Worm (Caenorhabditis elegans) whole organism, L4/young adult: ENCODE results near the gene R08C7.4.

Source experiments
- dao-5 ChIP-seq: sonication (generic microtip); optimal IDR thresholded peaks from 2 replicates; lab custom pipeline; 2016; ENCODE audit warnings: missing genotype, missing genetic modification characterization, moderate library complexity, missing compliant biosample characterization
- him-1 ChIP-seq: sonication (generic microtip); optimal IDR thresholded peaks from 2 replicates; lab custom pipeline; 2016; ENCODE audit warnings: missing genotype, missing genetic modification reagents, missing genetic modification characterization, missing compliant biosample characterization

DNA sequence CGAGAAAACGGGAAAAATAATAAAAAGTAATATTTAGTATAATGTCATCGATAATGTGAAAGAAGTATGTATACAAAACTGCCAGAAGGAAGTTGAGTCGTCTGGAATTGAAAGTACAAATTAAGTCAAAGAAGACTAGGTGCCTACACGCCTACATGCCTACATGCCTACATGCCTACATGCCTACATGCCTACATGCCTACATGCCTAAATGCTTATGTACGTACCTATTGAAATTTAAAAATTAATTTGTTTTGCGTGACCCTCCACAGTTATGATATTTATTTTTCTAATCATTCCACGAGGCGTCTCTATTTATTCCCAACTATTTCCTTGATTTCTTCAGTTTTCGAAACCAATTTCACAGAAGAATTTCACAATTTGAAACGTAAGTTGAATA is 4.9 kb upstream of the R08C7.4 start, which contains the start of the genes str-185 and R08C7.5:
- no peak for TF ChIP-seq dao-5 (tag; lab: Kevin White, UChicago)
- no peak for TF ChIP-seq him-1 (tag; lab: Kevin White, UChicago)
